Worm (Caenorhabditis elegans) whole organism, young adult: Measurements from ENCODE around the gene bud-13.

Source experiments
- lir-1 ChIP-seq: fragments of 200-800 bp; sonication (Bioruptor generic); conservative IDR thresholded peaks from 2 replicates; pipeline ENCODE4 v1.3.6; 2022; ENCODE audit warnings: missing genetic modification reagents, missing genetic modification characterization, missing compliant biosample characterization
- lsl-1 ChIP-seq: fragments of 200-800 bp; sonication (Bioruptor generic); optimal IDR thresholded peaks from 2 replicates; lab custom pipeline; 2018; ENCODE audit warnings: mild to moderate bottlenecking, missing genetic modification characterization, moderate library complexity, missing compliant biosample characterization
- pha-4 ChIP-seq: fragments of 150-350 bp; sonication (generic microtip); optimal IDR thresholded peaks from 2 replicates; lab custom pipeline; 2014; ENCODE audit warnings: missing biosample characterization, missing genetic modification reagents, missing genetic modification characterization
- rec-8 ChIP-seq, 2 experiments: sonication (generic microtip); optimal IDR thresholded peaks; 2 replicates each; lab custom pipeline; 2016; ENCODE audit warnings: mild to moderate bottlenecking in 2 of 2, missing genetic modification characterization in 2 of 2, missing genetic modification reagents in 2 of 2, missing genotype in 2 of 2, missing biosample characterization in 1 of 2, missing compliant biosample characterization in 1 of 2, moderate library complexity in 1 of 2

DNA sequence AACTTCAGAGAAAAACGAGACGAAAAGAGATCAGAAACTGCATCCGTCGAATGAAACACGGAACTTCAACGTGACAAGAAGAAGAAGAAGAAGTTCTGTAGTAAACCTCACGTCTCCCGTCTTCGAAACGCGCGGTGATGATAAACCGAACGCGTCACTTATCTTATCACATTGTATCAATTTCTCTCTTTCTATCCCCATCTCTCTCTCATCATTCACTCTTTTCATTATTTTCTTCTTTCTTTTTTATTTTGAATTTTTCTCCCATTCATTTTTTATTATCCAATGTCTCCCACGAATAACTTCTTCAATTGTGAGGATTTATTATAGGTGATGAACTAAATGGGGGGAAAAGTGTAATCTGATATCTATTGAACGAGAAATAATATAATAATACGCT is 19.3 kb upstream of the bud-13 start:
- TF ChIP-seq rec-8 (tag; optimal IDR thresholded peaks at IDR 0.05; lab: Kevin White, UChicago) (no peak), lir-1 (GFP tag; lab: Robert Waterston, UW) (no peak), lsl-1 (GFP tag; lab: Kevin White, UChicago) (no peak), pha-4 (tag; lab: Kevin White, UChicago) (no peak)
